Fruit fly (Drosophila melanogaster) whole organism, prepupa: ENCODE results near the gene Inx2.
A peak's percentile ranks its signal among the peaks of the same experiment; 100 is the strongest.

Source experiments
- Blimp-1 ChIP-seq: fragments of 200-800 bp; sonication (Bioruptor generic); optimal IDR thresholded peaks from 3 replicates; lab custom pipeline; 2017; ENCODE audit warnings: missing biosample characterization, missing genetic modification characterization, mild to moderate bottlenecking, moderate library complexity, missing genetic modification reagents
- CG10669 ChIP-seq: fragments of 200-800 bp; sonication (Bioruptor generic); optimal IDR thresholded peaks from 3 replicates; lab custom pipeline; 2018; ENCODE audit warnings: missing biosample characterization, mild to moderate bottlenecking, missing genetic modification characterization, moderate library complexity
- CG11762 ChIP-seq: fragments of 200-800 bp; sonication (Bioruptor generic); optimal IDR thresholded peaks from 3 replicates; lab custom pipeline; 2016; ENCODE audit warnings: missing biosample characterization, missing genetic modification characterization; ENCODE audit not compliant: insufficient read depth
- CG11902 ChIP-seq: fragments of 200-800 bp; sonication (Bioruptor generic); optimal IDR thresholded peaks from 3 replicates; lab custom pipeline; 2016; ENCODE audit warnings: missing biosample characterization, missing genetic modification characterization
- CG15336 ChIP-seq: fragments of 200-800 bp; sonication (Bioruptor generic); IDR thresholded peaks from 2 replicates; pipeline ENCODE4 v1.3.6; 2022; ENCODE audit warnings: missing biosample characterization, missing genetic modification characterization
- CG1621 ChIP-seq: fragments of 200-800 bp; sonication (Bioruptor generic); optimal IDR thresholded peaks from 3 replicates; lab custom pipeline; 2018; ENCODE audit warnings: missing biosample characterization, mild to moderate bottlenecking, missing genetic modification characterization
- CG16779 ChIP-seq: fragments of 200-800 bp; sonication (Bioruptor generic); optimal IDR thresholded peaks from 3 replicates; lab custom pipeline; 2017; ENCODE audit warnings: missing biosample characterization, mild to moderate bottlenecking, missing genetic modification characterization
- CG32006 ChIP-seq: fragments of 200-800 bp; sonication (Bioruptor generic); optimal IDR thresholded peaks from 3 replicates; lab custom pipeline; 2017; ENCODE audit warnings: missing biosample characterization, mild to moderate bottlenecking, missing genetic modification characterization
- CG34406 ChIP-seq: fragments of 200-800 bp; sonication (Bioruptor generic); optimal IDR thresholded peaks from 3 replicates; lab custom pipeline; 2016; ENCODE audit warnings: missing biosample characterization, missing genetic modification characterization
- CG3919 ChIP-seq: fragments of 200-800 bp; sonication (Bioruptor generic); optimal IDR thresholded peaks from 3 replicates; lab custom pipeline; 2016; ENCODE audit warnings: missing biosample characterization, missing genetic modification characterization
- CG6163 ChIP-seq: fragments of 200-800 bp; sonication (Bioruptor generic); IDR thresholded peaks from 3 replicates; pipeline ENCODE4 v1.3.6; 2022; ENCODE audit warnings: missing biosample characterization, missing genetic modification characterization
- CG6792 ChIP-seq: fragments of 200-800 bp; sonication (Bioruptor generic); optimal IDR thresholded peaks from 3 replicates; lab custom pipeline; 2016; ENCODE audit warnings: missing biosample characterization, missing genetic modification characterization
- CG6808 ChIP-seq: fragments of 200-800 bp; sonication (Bioruptor generic); optimal IDR thresholded peaks from 3 replicates; lab custom pipeline; 2017; ENCODE audit warnings: missing biosample characterization, missing genetic modification characterization, mild to moderate bottlenecking, moderate library complexity, missing genetic modification reagents
- CG6854 ChIP-seq: fragments of 200-800 bp; sonication (Bioruptor generic); optimal IDR thresholded peaks from 2 replicates; lab custom pipeline; 2017; ENCODE audit warnings: missing biosample characterization, mild to moderate bottlenecking, missing genetic modification characterization
- CG7368 ChIP-seq: fragments of 200-800 bp; sonication (Bioruptor generic); optimal IDR thresholded peaks from 3 replicates; lab custom pipeline; 2016; ENCODE audit warnings: missing biosample characterization, missing genetic modification characterization
- CG8119 ChIP-seq: fragments of 200-800 bp; sonication (Bioruptor generic); IDR thresholded peaks from 3 replicates; pipeline ENCODE4 v1.3.6; 2022; ENCODE audit warnings: missing biosample characterization, missing genetic modification characterization
- CG8319 ChIP-seq: fragments of 200-800 bp; sonication (Bioruptor generic); optimal IDR thresholded peaks from 3 replicates; lab custom pipeline; 2016; ENCODE audit warnings: missing biosample characterization, missing genetic modification characterization
- CG8632 ChIP-seq: fragments of 200-800 bp; sonication (Bioruptor generic); optimal IDR thresholded peaks from 3 replicates; lab custom pipeline; 2016; ENCODE audit warnings: missing biosample characterization, missing genetic modification characterization
- CG9139 ChIP-seq: fragments of 200-800 bp; sonication (Bioruptor generic); optimal IDR thresholded peaks from 3 replicates; lab custom pipeline; 2017; ENCODE audit warnings: missing biosample characterization, mild to moderate bottlenecking, missing genetic modification characterization
- Eip93F ChIP-seq: fragments of 200-800 bp; sonication (Bioruptor generic); optimal IDR thresholded peaks from 2 replicates; lab custom pipeline; 2016; ENCODE audit warnings: missing biosample characterization, mild to moderate bottlenecking, missing genetic modification characterization
- Ets21C ChIP-seq: fragments of 200-800 bp; sonication (Bioruptor generic); optimal IDR thresholded peaks from 3 replicates; lab custom pipeline; 2016; ENCODE audit warnings: missing biosample characterization, missing genetic modification characterization
- Ets96B ChIP-seq: fragments of 200-800 bp; optimal IDR thresholded peaks from 2 replicates; lab custom pipeline; 2019; ENCODE audit warnings: missing biosample characterization, mild to moderate bottlenecking, missing genetic modification characterization, moderate library complexity
- Gug ChIP-seq: fragments of 200-800 bp; sonication (Bioruptor generic); IDR thresholded peaks from 2 replicates; pipeline ENCODE4 v1.3.6; 2022; ENCODE audit warnings: missing biosample characterization, missing genetic modification characterization
- Hr38 ChIP-seq: sonication (Bioruptor generic); optimal IDR thresholded peaks from 2 replicates; lab custom pipeline; 2016; ENCODE audit warnings: missing biosample characterization, missing genetic modification characterization
- Hr4 ChIP-seq: fragments of 200-800 bp; sonication (Bioruptor generic); optimal IDR thresholded peaks from 3 replicates; lab custom pipeline; 2016; ENCODE audit warnings: missing biosample characterization, missing genetic modification characterization
- Lpt ChIP-seq: fragments of 200-800 bp; sonication (Bioruptor generic); optimal IDR thresholded peaks from 3 replicates; lab custom pipeline; 2016; ENCODE audit warnings: missing biosample characterization, missing genetic modification characterization
- Met ChIP-seq: fragments of 200-800 bp; sonication (Bioruptor generic); optimal IDR thresholded peaks from 3 replicates; lab custom pipeline; 2016; ENCODE audit warnings: missing biosample characterization, missing genetic modification characterization
- Sox102F ChIP-seq: fragments of 200-800 bp; sonication (Bioruptor generic); optimal IDR thresholded peaks from 2 replicates; lab custom pipeline; 2016; ENCODE audit warnings: missing biosample characterization, mild to moderate bottlenecking, missing genetic modification characterization
- Sox15 ChIP-seq: fragments of 200-800 bp; sonication (Bioruptor generic); optimal IDR thresholded peaks from 3 replicates; lab custom pipeline; 2016; ENCODE audit warnings: missing biosample characterization, missing genetic modification characterization
- achi ChIP-seq: fragments of 200-800 bp; sonication (Bioruptor generic); optimal IDR thresholded peaks from 3 replicates; lab custom pipeline; 2016; ENCODE audit warnings: missing biosample characterization, missing genetic modification characterization
- acj6 ChIP-seq: fragments of 200-800 bp; sonication (Bioruptor generic); optimal IDR thresholded peaks from 3 replicates; lab custom pipeline; 2016; ENCODE audit warnings: missing biosample characterization, missing genetic modification characterization
- dac ChIP-seq: fragments of 200-800 bp; sonication (Bioruptor generic); optimal IDR thresholded peaks from 2 replicates; lab custom pipeline; 2017; ENCODE audit warnings: missing biosample characterization, mild to moderate bottlenecking, missing genetic modification characterization
- dsx ChIP-seq: fragments of 200-800 bp; optimal IDR thresholded peaks from 3 replicates; lab custom pipeline; 2019; ENCODE audit warnings: missing biosample characterization, mild to moderate bottlenecking, missing genetic modification characterization, moderate library complexity; ENCODE audit not compliant: poor library complexity, severe bottlenecking
- eg ChIP-seq: fragments of 200-800 bp; sonication (Bioruptor generic); IDR thresholded peaks from 3 replicates; pipeline ENCODE4 v1.3.6; 2022; ENCODE audit warnings: missing biosample characterization, missing genetic modification characterization
- fd59A ChIP-seq: fragments of 200-800 bp; sonication (Bioruptor generic); optimal IDR thresholded peaks from 2 replicates; lab custom pipeline; 2017; ENCODE audit warnings: missing biosample characterization, mild to moderate bottlenecking, missing genetic modification characterization, missing genetic modification reagents
- fd85E ChIP-seq: fragments of 200-800 bp; sonication (Bioruptor generic); optimal IDR thresholded peaks from 3 replicates; lab custom pipeline; 2016; ENCODE audit warnings: missing biosample characterization, missing genetic modification characterization
- lz ChIP-seq: fragments of 200-800 bp; sonication (Bioruptor generic); optimal IDR thresholded peaks from 3 replicates; lab custom pipeline; 2016; ENCODE audit warnings: missing biosample characterization, missing genetic modification characterization
- net ChIP-seq: fragments of 200-800 bp; sonication (Bioruptor generic); optimal IDR thresholded peaks from 3 replicates; lab custom pipeline; 2016; ENCODE audit warnings: missing biosample characterization, missing genetic modification characterization
- salr ChIP-seq, 2 experiments: fragments of 200-800 bp; sonication (Bioruptor generic); optimal IDR thresholded peaks; 3 replicates each; lab custom pipeline; 2016 to 2018; ENCODE audit warnings: missing biosample characterization in 2 of 2, missing genetic modification characterization in 2 of 2, mild to moderate bottlenecking in 1 of 2
- spab ChIP-seq: fragments of 200-800 bp; sonication (Bioruptor generic); optimal IDR thresholded peaks from 2 replicates; lab custom pipeline; 2017; ENCODE audit warnings: missing biosample characterization, mild to moderate bottlenecking, missing genetic modification characterization, missing genetic modification reagents
- ss ChIP-seq, 2 experiments: fragments of 200-800 bp; sonication (Bioruptor generic); optimal IDR thresholded peaks; 2 replicates in 1 of 2; 3 replicates in 1 of 2; lab custom pipeline; 2017 to 2018; ENCODE audit warnings: mild to moderate bottlenecking in 2 of 2, missing biosample characterization in 2 of 2, missing genetic modification characterization in 2 of 2, moderate library complexity in 1 of 2
- svp ChIP-seq: fragments of 200-800 bp; sonication (Bioruptor generic); peaks from one replicate; lab custom pipeline; 2016; ENCODE audit warnings: missing biosample characterization, missing genetic modification characterization
- vri ChIP-seq: fragments of 200-800 bp; sonication (Bioruptor generic); optimal IDR thresholded peaks from 3 replicates; lab custom pipeline; 2016; ENCODE audit warnings: missing biosample characterization, mild to moderate bottlenecking, missing genetic modification characterization

Inx2 gene

dm6 chrX:7011063-7011743 lies 12.7 kb downstream of the Inx2 start, which contains the start of the genes cm, sloth1 and sloth2 (continued):
- peak; percentile 93 for TF ChIP-seq lz (GFP tag; lab: Kevin White, UChicago)
- TF ChIP-seq Eip93F (GFP tag; lab: Kevin White, UChicago): peak; percentile 80
- peak; percentile 84 for TF ChIP-seq CG8632 (GFP tag; lab: Kevin White, UChicago)
- peak; percentile 70 to 82 for TF ChIP-seq salr (GFP tag; optimal IDR thresholded peaks at IDR 0.05; lab: Kevin White, UChicago)
- TF ChIP-seq Sox15 (GFP tag; lab: Kevin White, UChicago): peak; percentile 80
- TF ChIP-seq CG8319 (GFP tag; lab: Kevin White, UChicago): peak; percentile 63
- TF ChIP-seq dac (GFP tag; lab: Kevin White, UChicago): peak; percentile 76
- peak; percentile 48 for TF ChIP-seq Hr38 (GFP tag; lab: Kevin White, UChicago)
- TF ChIP-seq CG6854 (GFP tag; lab: Kevin White, UChicago): peak; percentile 30
- peak; percentile 84 for TF ChIP-seq net (GFP tag; lab: Kevin White, UChicago)
- TF ChIP-seq CG8119 (GFP tag; lab: Robert Waterston, UW): peak; percentile 79
- TF ChIP-seq Lpt (GFP tag; lab: Kevin White, UChicago): peak; percentile 74
- peak; percentile 87 for TF ChIP-seq vri
- TF ChIP-seq CG6792 (GFP tag; lab: Kevin White, UChicago): peak; percentile 84
- TF ChIP-seq Sox102F (GFP tag; lab: Kevin White, UChicago): peak; percentile 85
- TF ChIP-seq spab: peak; percentile 50
- peak; percentile 84 for TF ChIP-seq CG34406 (GFP tag; lab: Kevin White, UChicago)
- TF ChIP-seq Met (GFP tag; lab: Kevin White, UChicago): peak; percentile 88
- TF ChIP-seq CG9139: peak; percentile 51
- TF ChIP-seq CG6163 (GFP tag; lab: Robert Waterston, UW): peak; percentile 87
- TF ChIP-seq fd59A (GFP tag; lab: Kevin White, UChicago): peak; percentile 66
- TF ChIP-seq Hr4 (GFP tag; lab: Kevin White, UChicago): peak; percentile 80
- TF ChIP-seq acj6: peak; percentile 91
- peak; percentile 68 for TF ChIP-seq CG11902 (GFP tag; lab: Kevin White, UChicago)
- TF ChIP-seq CG32006 (GFP tag; lab: Kevin White, UChicago): peak; percentile 78
- peak; percentile 80 for TF ChIP-seq eg (GFP tag; lab: Robert Waterston, UW)
- peak; percentile 34 for TF ChIP-seq CG11762 (GFP tag; lab: Kevin White, UChicago)
- TF ChIP-seq, all 60 proteins: peak for 58

- TF ChIP-seq CG8319 (GFP tag; lab: Kevin White, UChicago) (peak; percentile 72), ss (GFP tag; optimal IDR thresholded peaks at IDR 0.05; lab: Kevin White, UChicago) (peak; percentile 52 to 64), CG16779 (peak; percentile 71), CG34406 (GFP tag; lab: Kevin White, UChicago) (peak; percentile 80), Gug (GFP tag; lab: Robert Waterston, UW) (peak; percentile 94), CG9139 (peak; percentile 42), dac (GFP tag; lab: Kevin White, UChicago) (peak; percentile 84), acj6 (peak; percentile 91), CG3919 (GFP tag; lab: Kevin White, UChicago) (peak; percentile 92), Ets21C (GFP tag; lab: Kevin White, UChicago) (peak; percentile 84), lz (GFP tag; lab: Kevin White, UChicago) (peak; percentile 91), eg (GFP tag; lab: Robert Waterston, UW) (peak; percentile 98), CG6808 (GFP tag; lab: Kevin White, UChicago) (peak; percentile 57), CG8632 (GFP tag; lab: Kevin White, UChicago) (peak; percentile 76), fd59A (GFP tag; lab: Kevin White, UChicago) (peak; percentile 59), spab (peak; percentile 64), CG15336 (GFP tag; lab: Robert Waterston, UW) (peak; percentile 94), CG6792 (GFP tag; lab: Kevin White, UChicago) (peak; percentile 88), svp (GFP tag; lab: Kevin White, UChicago) (peak; percentile 92), CG6854 (GFP tag; lab: Kevin White, UChicago) (no peak), CG11902 (GFP tag; lab: Kevin White, UChicago) (peak; percentile 83), fd85E (peak; percentile 9), CG1621 (tag; lab: Kevin White, UChicago) (peak; percentile 81), dsx (peak; percentile 79), Sox15 (GFP tag; lab: Kevin White, UChicago) (peak; percentile 89), CG7368 (GFP tag; lab: Kevin White, UChicago) (peak; percentile 82), Blimp-1 (GFP tag; lab: Kevin White, UChicago) (peak; percentile 43), CG8119 (GFP tag; lab: Robert Waterston, UW) (peak; percentile 91), Ets96B (peak; percentile 85), achi (GFP tag; lab: Kevin White, UChicago) (peak; percentile 86), CG10669 (peak; percentile 86)
Measured at dm6 chrX:7013320-7014214, 15.1 kb downstream of the Inx2 start, which contains the start of the genes CG3032 and CG4593. Gene CG3032 (minus strand): TSS chrX:7013881. Gene CG4593 (plus strand): TSS chrX:7013887.
